Worm (Caenorhabditis elegans) whole organism, late embryonic: ENCODE results near the gene Y43F8B.28.

ENCODE experiments used
- C08G9.2 ChIP-seq: sonication (generic microtip); optimal IDR thresholded peaks from 2 replicates; lab custom pipeline; 2016; ENCODE audit warnings: mild to moderate bottlenecking, missing genetic modification characterization, moderate library complexity, missing compliant biosample characterization
- F13H6.1 ChIP-seq: sonication (generic microtip); optimal IDR thresholded peaks from 2 replicates; lab custom pipeline; 2016; ENCODE audit warnings: missing genetic modification characterization, missing compliant biosample characterization
- K02D7.2 ChIP-seq: sonication (generic microtip); optimal IDR thresholded peaks from 2 replicates; lab custom pipeline; 2017; ENCODE audit warnings: mild to moderate bottlenecking, missing genetic modification characterization, missing compliant biosample characterization
- K09A11.1 ChIP-seq: sonication (generic microtip); optimal IDR thresholded peaks from 2 replicates; lab custom pipeline; 2017; ENCODE audit warnings: antibody characterized with exemption, mild to moderate bottlenecking, missing genetic modification characterization, missing compliant biosample characterization; ENCODE audit not compliant: insufficient read depth
- T23F11.4 ChIP-seq: fragments of 200-800 bp; sonication (Bioruptor generic); optimal IDR thresholded peaks from 2 replicates; lab custom pipeline; 2018; ENCODE audit warnings: mild to moderate bottlenecking, missing genetic modification characterization, missing compliant biosample characterization
- ahr-1 ChIP-seq: sonication (generic microtip); optimal IDR thresholded peaks from 2 replicates; lab custom pipeline; 2016; ENCODE audit warnings: missing genetic modification characterization, missing compliant biosample characterization
- ama-1 ChIP-seq: fragments of 150-350 bp; optimal IDR thresholded peaks from 2 replicates; lab custom pipeline; 2014
- ceh-18 ChIP-seq: sonication (generic microtip); optimal IDR thresholded peaks from 2 replicates; lab custom pipeline; 2016; ENCODE audit warnings: missing genetic modification characterization, missing compliant biosample characterization
- ceh-19 ChIP-seq: fragments of 200-800 bp; sonication (Bioruptor generic); optimal IDR thresholded peaks from 2 replicates; lab custom pipeline; 2018; ENCODE audit warnings: mild to moderate bottlenecking, missing genetic modification characterization, missing compliant biosample characterization
- ceh-22 ChIP-seq: sonication (generic microtip); optimal IDR thresholded peaks from 2 replicates; lab custom pipeline; 2017; ENCODE audit warnings: missing biosample characterization, missing genetic modification characterization
- ceh-30 ChIP-seq: fragments of 150-350 bp; optimal IDR thresholded peaks from 2 replicates; lab custom pipeline; 2014; ENCODE audit warnings: missing biosample characterization, missing genetic modification characterization
- ceh-31 ChIP-seq: sonication (generic microtip); optimal IDR thresholded peaks from 2 replicates; lab custom pipeline; 2016; ENCODE audit warnings: missing genetic modification characterization, missing compliant biosample characterization
- ceh-34 ChIP-seq: sonication (generic microtip); optimal IDR thresholded peaks from 2 replicates; lab custom pipeline; 2016; ENCODE audit warnings: mild to moderate bottlenecking, missing genetic modification characterization, missing compliant biosample characterization
- ceh-45 ChIP-seq: fragments of 200-800 bp; sonication (Bioruptor generic); IDR thresholded peaks from 2 replicates; pipeline ENCODE4 v1.3.6; 2022; ENCODE audit warnings: missing genetic modification reagents, missing genetic modification characterization, missing compliant biosample characterization
- ceh-48 ChIP-seq: sonication (generic microtip); optimal IDR thresholded peaks from 2 replicates; lab custom pipeline; 2016; ENCODE audit warnings: missing genetic modification characterization, inconsistent platforms, missing compliant biosample characterization
- ceh-6 ChIP-seq: fragments of 200-800 bp; sonication (Bioruptor generic); optimal IDR thresholded peaks from 2 replicates; lab custom pipeline; 2018; ENCODE audit warnings: mild to moderate bottlenecking, missing genetic modification characterization, missing compliant biosample characterization
- ceh-9 ChIP-seq: sonication (generic microtip); optimal IDR thresholded peaks from 2 replicates; lab custom pipeline; 2016; ENCODE audit warnings: mild to moderate bottlenecking, missing genetic modification characterization, inconsistent platforms, missing compliant biosample characterization
- che-1 ChIP-seq: sonication (generic microtip); optimal IDR thresholded peaks from 2 replicates; lab custom pipeline; 2016; ENCODE audit warnings: mild to moderate bottlenecking, missing genetic modification characterization, missing compliant biosample characterization
- dmd-4 ChIP-seq: sonication (generic microtip); optimal IDR thresholded peaks from 2 replicates; lab custom pipeline; 2016; ENCODE audit warnings: borderline replicate concordance, missing genetic modification characterization, missing compliant biosample characterization
- dve-1 ChIP-seq: sonication (generic microtip); optimal IDR thresholded peaks from 2 replicates; lab custom pipeline; 2017; ENCODE audit warnings: antibody characterized with exemption, mild to moderate bottlenecking, missing genetic modification characterization, missing compliant biosample characterization
- elt-2 ChIP-seq: sonication (generic microtip); optimal IDR thresholded peaks from 2 replicates; lab custom pipeline; 2016; ENCODE audit warnings: missing genetic modification reagents, missing genetic modification characterization, missing compliant biosample characterization
- elt-4 ChIP-seq: sonication (generic microtip); optimal IDR thresholded peaks from 2 replicates; lab custom pipeline; 2016; ENCODE audit warnings: missing genetic modification characterization, missing compliant biosample characterization
- ets-4 ChIP-seq: sonication (generic microtip); optimal IDR thresholded peaks from 2 replicates; lab custom pipeline; 2016; ENCODE audit warnings: missing genetic modification characterization, missing compliant biosample characterization
- eyg-1 ChIP-seq: sonication (generic microtip); optimal IDR thresholded peaks from 2 replicates; lab custom pipeline; 2016; ENCODE audit warnings: missing genotype, missing genetic modification characterization, missing compliant biosample characterization
- fax-1 ChIP-seq: sonication (generic microtip); optimal IDR thresholded peaks from 2 replicates; lab custom pipeline; 2016; ENCODE audit warnings: missing genotype, missing genetic modification characterization, missing compliant biosample characterization
- fkh-10 ChIP-seq: fragments of 150-350 bp; optimal IDR thresholded peaks from 2 replicates; lab custom pipeline; 2014; ENCODE audit warnings: missing biosample characterization, missing genetic modification reagents, missing genetic modification characterization
- fkh-6 ChIP-seq: sonication (generic microtip); optimal IDR thresholded peaks from 2 replicates; lab custom pipeline; 2016; ENCODE audit warnings: missing genetic modification characterization, missing compliant biosample characterization
- gmeb-2 ChIP-seq: sonication (generic microtip); optimal IDR thresholded peaks from 2 replicates; lab custom pipeline; 2016; ENCODE audit warnings: missing genetic modification characterization, inconsistent platforms, missing compliant biosample characterization
- hlh-13 ChIP-seq: fragments of 200-800 bp; sonication (Bioruptor generic); optimal IDR thresholded peaks from 2 replicates; lab custom pipeline; 2018; ENCODE audit warnings: mild to moderate bottlenecking, missing genetic modification characterization, missing compliant biosample characterization
- hlh-15 ChIP-seq: sonication (generic microtip); optimal IDR thresholded peaks from 2 replicates; lab custom pipeline; 2016; ENCODE audit warnings: missing genetic modification characterization, missing compliant biosample characterization
- hlh-30 ChIP-seq: sonication (generic microtip); optimal IDR thresholded peaks from 2 replicates; lab custom pipeline; 2017; ENCODE audit warnings: antibody characterized with exemption, missing genetic modification characterization, missing compliant biosample characterization; ENCODE audit not compliant: insufficient read depth
- hlh-6 ChIP-seq: sonication (generic microtip); optimal IDR thresholded peaks from 2 replicates; lab custom pipeline; 2016; ENCODE audit warnings: missing genotype, missing genetic modification characterization, missing compliant biosample characterization
- lin-11 ChIP-seq: fragments of 200-800 bp; sonication (Bioruptor generic); optimal IDR thresholded peaks from 2 replicates; lab custom pipeline; 2018; ENCODE audit warnings: mild to moderate bottlenecking, missing genetic modification characterization, missing compliant biosample characterization
- nfya-1 ChIP-seq: sonication (generic microtip); optimal IDR thresholded peaks from 2 replicates; lab custom pipeline; 2017; ENCODE audit warnings: missing genetic modification characterization, mild to moderate bottlenecking, missing compliant biosample characterization, antibody characterized with exemption, moderate library complexity
- nhr-232 ChIP-seq: sonication (generic microtip); optimal IDR thresholded peaks from 2 replicates; lab custom pipeline; 2016; ENCODE audit warnings: missing genetic modification characterization, missing compliant biosample characterization
- npax-4 ChIP-seq: sonication (generic microtip); optimal IDR thresholded peaks from 2 replicates; lab custom pipeline; 2016; ENCODE audit warnings: missing genetic modification characterization, missing compliant biosample characterization
- odd-2 ChIP-seq: sonication (generic microtip); optimal IDR thresholded peaks from 2 replicates; lab custom pipeline; 2017; ENCODE audit warnings: antibody characterized with exemption, mild to moderate bottlenecking, missing genetic modification characterization, missing compliant biosample characterization
- pha-2 ChIP-seq: sonication (generic microtip); optimal IDR thresholded peaks from 2 replicates; lab custom pipeline; 2017; ENCODE audit warnings: mild to moderate bottlenecking, missing genetic modification characterization, missing compliant biosample characterization
- pha-4 ChIP-seq: fragments of 150-350 bp; optimal IDR thresholded peaks from 2 replicates; lab custom pipeline; 2018; ENCODE audit warnings: missing biosample characterization, missing genetic modification reagents, missing genetic modification characterization
- pros-1 ChIP-seq: fragments of 150-350 bp; optimal IDR thresholded peaks from 2 replicates; lab custom pipeline; 2014; ENCODE audit warnings: missing biosample characterization, missing genetic modification reagents, missing genetic modification characterization
- ref-2 ChIP-seq: sonication (generic microtip); optimal IDR thresholded peaks from 2 replicates; lab custom pipeline; 2016; ENCODE audit warnings: missing genetic modification characterization, missing compliant biosample characterization
- sdc-2 ChIP-seq: sonication (generic microtip); optimal IDR thresholded peaks from 2 replicates; lab custom pipeline; 2016; ENCODE audit warnings: missing genotype, missing genetic modification characterization, missing compliant biosample characterization
- tbx-2 ChIP-seq: sonication (generic microtip); optimal IDR thresholded peaks from 2 replicates; lab custom pipeline; 2016; ENCODE audit warnings: missing genetic modification characterization, missing compliant biosample characterization
- ttx-3 ChIP-seq: sonication (generic microtip); optimal IDR thresholded peaks from 2 replicates; lab custom pipeline; 2016; ENCODE audit warnings: missing genetic modification reagents, missing genetic modification characterization, missing compliant biosample characterization
- unc-3 ChIP-seq, 2 experiments: fragments of 200-800 bp in 1 of 2; sonication (Bioruptor generic) in 1 of 2; sonication (generic microtip) in 1 of 2; conservative IDR thresholded peaks in 1 of 2; optimal IDR thresholded peaks in 1 of 2; 2 replicates each; pipeline versions ENCODE4 v1.3.6 to Lab custom; 2016 to 2022; ENCODE audit warnings: missing compliant biosample characterization in 2 of 2, missing genetic modification characterization in 2 of 2, missing genetic modification reagents in 1 of 2
- unc-42 ChIP-seq: sonication (generic microtip); optimal IDR thresholded peaks from 2 replicates; lab custom pipeline; 2016; ENCODE audit warnings: missing genotype, missing genetic modification characterization, missing compliant biosample characterization
- unc-55 ChIP-seq: sonication (generic microtip); optimal IDR thresholded peaks from 2 replicates; lab custom pipeline; 2017; ENCODE audit warnings: missing biosample characterization, missing genetic modification reagents, missing genetic modification characterization
- unc-86 ChIP-seq: sonication (generic microtip); optimal IDR thresholded peaks from 2 replicates; lab custom pipeline; 2016; ENCODE audit warnings: missing genetic modification characterization, missing compliant biosample characterization

Y43F8B.28 gene

ce11 chrV:19462020-19462419 lies 23.1 kb upstream of the Y43F8B.28 start, which contains the start of gene Y43F8B.15:
TSS of gene Y43F8B.15 (minus strand) at chrV:19462120.
- TF ChIP-seq pha-2 (tag; lab: Kevin White, UChicago) (no peak), pros-1 (no peak), dmd-4 (no peak), ceh-6 (GFP tag; lab: Kevin White, UChicago) (no peak), fax-1 (tag; lab: Kevin White, UChicago) (no peak), ama-1 (no peak), pha-4 (tag; lab: Kevin White, UChicago) (no peak), ceh-19 (GFP tag; lab: Kevin White, UChicago) (no peak), sdc-2 (no peak), hlh-30 (no peak), ref-2 (no peak), odd-2 (tag; lab: Kevin White, UChicago) (no peak), elt-4 (no peak), K02D7.2 (no peak), elt-2 (no peak)

DNA sequence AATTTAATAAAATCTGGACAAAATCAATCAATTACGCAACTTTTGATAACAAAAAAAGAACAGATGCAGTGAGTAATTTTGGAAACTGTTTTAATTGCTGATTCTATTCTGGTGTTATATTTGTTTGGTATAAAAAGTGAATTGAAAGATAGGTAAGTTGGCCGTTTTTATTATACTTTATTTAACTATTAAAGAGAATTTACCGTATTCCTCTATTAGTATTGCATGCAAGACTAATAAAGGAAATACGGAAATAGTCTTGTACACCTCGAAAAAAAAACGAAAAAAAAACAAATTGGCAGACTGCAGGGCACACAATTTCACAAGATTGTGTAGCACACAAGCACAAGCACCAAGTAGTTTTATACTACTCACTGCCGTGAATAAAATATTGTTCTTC lies 22.5 kb upstream of the Y43F8B.28 start, which contains the start of gene Y43F8B.25:
TSS of gene Y43F8B.25 (plus strand) at position 301 of the 400 bp plus-strand sequence.
- TF ChIP-seq ceh-9 (tag; lab: Kevin White, UChicago), result no peak
- TF ChIP-seq nhr-232 (tag; lab: Kevin White, UChicago), result no peak
- TF ChIP-seq ceh-30 (tag; lab: Kevin White, UChicago), result no peak
- no peak for TF ChIP-seq hlh-6 (tag; lab: Kevin White, UChicago)
- no peak for TF ChIP-seq tbx-2 (tag; lab: Kevin White, UChicago)
- no peak for TF ChIP-seq ceh-45 (GFP tag; lab: Robert Waterston, UW)
- TF ChIP-seq dve-1 (tag; lab: Kevin White, UChicago), result no peak
- TF ChIP-seq npax-4 (tag; lab: Kevin White, UChicago), result no peak
- TF ChIP-seq fax-1 (tag; lab: Kevin White, UChicago), result no peak

- no peak for TF ChIP-seq T23F11.4 (GFP tag; lab: Kevin White, UChicago)
- TF ChIP-seq ceh-6 (GFP tag; lab: Kevin White, UChicago), result no peak
- TF ChIP-seq F13H6.1 (tag; lab: Kevin White, UChicago), result no peak
- TF ChIP-seq hlh-30, result no peak
- TF ChIP-seq unc-86, result no peak
- TF ChIP-seq ceh-22 (tag; lab: Kevin White, UChicago), result no peak
- TF ChIP-seq ceh-48 (tag; lab: Kevin White, UChicago), result no peak
- TF ChIP-seq gmeb-2 (tag; lab: Kevin White, UChicago), result no peak
- no peak for TF ChIP-seq fkh-6 (tag; lab: Kevin White, UChicago)
- no peak for TF ChIP-seq ahr-1 (tag; lab: Kevin White, UChicago)
- no peak for TF ChIP-seq ttx-3
- TF ChIP-seq hlh-13 (GFP tag; lab: Kevin White, UChicago), result no peak
- TF ChIP-seq fkh-10 (GFP tag; lab: Kevin White, UChicago), result no peak
- TF ChIP-seq K09A11.1 (tag; lab: Kevin White, UChicago), result no peak
- no peak for TF ChIP-seq unc-42
- no peak for TF ChIP-seq ets-4 (tag; lab: Kevin White, UChicago)
- TF ChIP-seq elt-4, result no peak
- TF ChIP-seq ceh-31 (tag; lab: Kevin White, UChicago), result no peak
- TF ChIP-seq ceh-18, result no peak
- TF ChIP-seq C08G9.2, result no peak
Measured at ce11 chrV:19467574-19467973, 17.5 kb upstream of the Y43F8B.28 start, which contains the start of gene Y43F8B.23. TSS of gene Y43F8B.23 (minus strand) at chrV:19467648.

DNA sequence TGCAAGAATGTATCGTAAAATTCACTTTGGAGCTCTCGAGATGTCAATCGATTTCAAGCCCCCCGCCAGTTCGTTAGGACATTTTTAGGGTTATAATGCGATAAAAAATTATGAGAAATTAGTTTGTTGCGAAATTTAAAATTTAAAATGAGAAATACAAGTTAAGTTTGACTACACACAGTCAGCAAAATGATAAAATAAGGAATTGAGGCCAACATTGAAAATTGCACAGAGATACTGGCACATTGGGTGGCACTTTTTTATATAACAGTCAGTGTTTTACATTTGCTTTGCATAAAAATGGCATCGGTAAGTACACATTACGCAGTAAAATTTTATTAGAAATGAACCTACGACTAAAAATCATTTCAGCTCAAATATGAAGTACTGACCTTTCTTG lies 17.0 kb upstream of the Y43F8B.28 start, which contains the start of gene Y43F8B.12:
TSS of gene Y43F8B.12 (plus strand) at position 301 of the 400 bp plus-strand sequence.
- TF ChIP-seq nfya-1 (tag; lab: Kevin White, UChicago) (no peak), eyg-1 (tag; lab: Kevin White, UChicago) (no peak), hlh-6 (tag; lab: Kevin White, UChicago) (no peak), lin-11 (no peak), ceh-34 (tag; lab: Kevin White, UChicago) (no peak), hlh-15 (tag; lab: Kevin White, UChicago) (no peak), fax-1 (tag; lab: Kevin White, UChicago) (no peak), ceh-48 (tag; lab: Kevin White, UChicago) (no peak), C08G9.2 (no peak), che-1 (tag; lab: Kevin White, UChicago) (no peak), unc-55 (GFP tag; lab: Kevin White, UChicago) (no peak), unc-3 (GFP tag; conservative IDR thresholded peaks at IDR 0.05; lab: Robert Waterston, UW) (no peak), unc-3 (tag; optimal IDR thresholded peaks at IDR 0.05; lab: Kevin White, UChicago) (no peak)
